Fruit fly (Drosophila melanogaster) whole organism, embryonic: ENCODE measurements around the gene CG33986.

Source experiments
- Bgb ChIP-seq: fragments of 200-800 bp; sonication (Bioruptor generic); IDR thresholded peaks from 2 replicates; pipeline ENCODE4 v1.3.6; 2022; ENCODE audit warnings: missing biosample characterization, missing genetic modification characterization; ENCODE audit not compliant: partially characterized antibody
- BtbVII ChIP-seq: fragments of 200-800 bp; sonication (Bioruptor generic); optimal IDR thresholded peaks from 3 replicates; lab custom pipeline; 2017; ENCODE audit warnings: missing biosample characterization, mild to moderate bottlenecking, missing genetic modification characterization
- CG10267 ChIP-seq: fragments of 200-800 bp; sonication (Bioruptor generic); optimal IDR thresholded peaks from 2 replicates; lab custom pipeline; 2018; ENCODE audit warnings: missing biosample characterization, mild to moderate bottlenecking, missing genetic modification characterization, moderate library complexity
- CG12071 ChIP-seq: fragments of 200-800 bp; sonication (Bioruptor generic); optimal IDR thresholded peaks from 3 replicates; lab custom pipeline; 2018; ENCODE audit warnings: missing biosample characterization, mild to moderate bottlenecking, missing genetic modification characterization
- CG12155 ChIP-seq: fragments of 200-800 bp; sonication (Bioruptor generic); optimal IDR thresholded peaks from 3 replicates; lab custom pipeline; 2016; ENCODE audit warnings: missing biosample characterization, missing genetic modification characterization
- CG12219 ChIP-seq: fragments of 200-800 bp; sonication (Bioruptor generic); optimal IDR thresholded peaks from 3 replicates; lab custom pipeline; 2018; ENCODE audit warnings: missing biosample characterization, mild to moderate bottlenecking, missing genetic modification characterization
- CG12769 ChIP-seq: fragments of 200-800 bp; sonication (Bioruptor generic); optimal IDR thresholded peaks from 2 replicates; lab custom pipeline; 2019; ENCODE audit warnings: missing biosample characterization, mild to moderate bottlenecking, missing genetic modification characterization, moderate library complexity
- CG1529 ChIP-seq: fragments of 200-800 bp; sonication (Bioruptor generic); optimal IDR thresholded peaks from 3 replicates; lab custom pipeline; 2018; ENCODE audit warnings: missing biosample characterization, missing genetic modification characterization
- CG15479 ChIP-seq: fragments of 200-800 bp; sonication (Bioruptor generic); optimal IDR thresholded peaks from 3 replicates; lab custom pipeline; 2019; ENCODE audit warnings: missing biosample characterization, mild to moderate bottlenecking, missing genetic modification characterization, moderate library complexity
- CG15601 ChIP-seq: fragments of 200-800 bp; sonication (Bioruptor generic); optimal IDR thresholded peaks from 3 replicates; lab custom pipeline; 2019; ENCODE audit warnings: missing biosample characterization, mild to moderate bottlenecking, missing genetic modification characterization, moderate library complexity
- CG1603 ChIP-seq: fragments of 200-800 bp; sonication (Bioruptor generic); optimal IDR thresholded peaks from 2 replicates; lab custom pipeline; 2019; ENCODE audit warnings: missing biosample characterization, mild to moderate bottlenecking, missing genetic modification characterization, moderate library complexity
- CG17568 ChIP-seq: fragments of 200-800 bp; sonication (Bioruptor generic); optimal IDR thresholded peaks from 2 replicates; lab custom pipeline; 2018; ENCODE audit warnings: missing biosample characterization, mild to moderate bottlenecking, missing genetic modification characterization, moderate library complexity
- CG2120 ChIP-seq: fragments of 200-800 bp; sonication (Bioruptor generic); optimal IDR thresholded peaks from 3 replicates; lab custom pipeline; 2016; ENCODE audit warnings: missing biosample characterization, missing genetic modification characterization
- CG2712 ChIP-seq: fragments of 200-800 bp; optimal IDR thresholded peaks from 3 replicates; lab custom pipeline; 2019; ENCODE audit warnings: missing biosample characterization, mild to moderate bottlenecking, missing genetic modification characterization, moderate library complexity
- CG2875 ChIP-seq: fragments of 200-800 bp; sonication (Bioruptor generic); optimal IDR thresholded peaks from 2 replicates; lab custom pipeline; 2017; ENCODE audit warnings: missing biosample characterization, mild to moderate bottlenecking, missing genetic modification characterization, missing genetic modification reagents
- CG32772 ChIP-seq: fragments of 200-800 bp; sonication (Bioruptor generic); IDR thresholded peaks from 2 replicates; pipeline ENCODE4 v1.3.6; 2022; ENCODE audit warnings: missing biosample characterization, missing genetic modification characterization
- CG34224 ChIP-seq: fragments of 200-800 bp; sonication (Bioruptor generic); IDR thresholded peaks from 3 replicates; pipeline ENCODE4 v1.3.6; 2022; ENCODE audit warnings: missing biosample characterization, missing genetic modification characterization; ENCODE audit not compliant: partially characterized antibody
- CG34422 ChIP-seq: fragments of 200-800 bp; sonication (Bioruptor generic); IDR thresholded peaks from 3 replicates; pipeline ENCODE4 v1.3.6; 2022; ENCODE audit warnings: missing biosample characterization, missing genetic modification characterization
- CG4328 ChIP-seq: fragments of 200-800 bp; sonication (Bioruptor generic); optimal IDR thresholded peaks from 3 replicates; lab custom pipeline; 2017; ENCODE audit warnings: missing biosample characterization, missing genetic modification reagents, missing genetic modification characterization
- CG4617 ChIP-seq: fragments of 200-800 bp; sonication (Bioruptor generic); optimal IDR thresholded peaks from 3 replicates; lab custom pipeline; 2016; ENCODE audit warnings: missing biosample characterization, missing genetic modification characterization, borderline replicate concordance
- CG6654 ChIP-seq: fragments of 200-800 bp; sonication (Bioruptor generic); optimal IDR thresholded peaks from 2 replicates; lab custom pipeline; 2017; ENCODE audit warnings: missing biosample characterization, mild to moderate bottlenecking, missing genetic modification characterization
- CG6765 ChIP-seq: fragments of 200-800 bp; sonication (Bioruptor generic); optimal IDR thresholded peaks from 3 replicates; lab custom pipeline; 2017; ENCODE audit warnings: missing biosample characterization, mild to moderate bottlenecking, missing genetic modification characterization
- CG7963 ChIP-seq: fragments of 200-800 bp; sonication (Bioruptor generic); IDR thresholded peaks from 3 replicates; pipeline ENCODE4 v1.3.6; 2022; ENCODE audit warnings: missing biosample characterization, missing genetic modification characterization; ENCODE audit not compliant: partially characterized antibody
- CrebB ChIP-seq: fragments of 200-800 bp; sonication (Bioruptor generic); optimal IDR thresholded peaks from 3 replicates; lab custom pipeline; 2018; ENCODE audit warnings: missing biosample characterization, mild to moderate bottlenecking, missing genetic modification characterization
- Dbx ChIP-seq: fragments of 200-800 bp; sonication (Bioruptor generic); IDR thresholded peaks from 3 replicates; pipeline ENCODE4 v1.3.6; 2022; ENCODE audit warnings: missing biosample characterization, missing genetic modification characterization
- E2f2 ChIP-seq: fragments of 200-800 bp; sonication (Bioruptor generic); IDR thresholded peaks from 2 replicates; pipeline ENCODE4 v1.3.6; 2022; ENCODE audit warnings: missing biosample characterization, missing genetic modification characterization
- Fer1 ChIP-seq: fragments of 200-800 bp; sonication (Bioruptor generic); optimal IDR thresholded peaks from 2 replicates; lab custom pipeline; 2017; ENCODE audit warnings: missing biosample characterization, mild to moderate bottlenecking, missing genetic modification characterization
- MBD-R2 ChIP-seq: fragments of 200-800 bp; sonication (Bioruptor generic); IDR thresholded peaks from 2 replicates; pipeline ENCODE4 v1.3.6; 2022; ENCODE audit warnings: missing biosample characterization, missing genetic modification characterization
- MESR4 ChIP-seq: fragments of 200-800 bp; sonication (Bioruptor generic); optimal IDR thresholded peaks from 2 replicates; lab custom pipeline; 2018; ENCODE audit warnings: missing biosample characterization, mild to moderate bottlenecking, missing genetic modification characterization, moderate library complexity
- Mad ChIP-seq: fragments of 200-800 bp; sonication (Bioruptor generic); optimal IDR thresholded peaks from 2 replicates; lab custom pipeline; 2016; ENCODE audit warnings: missing biosample characterization, missing genetic modification characterization
- Myb ChIP-seq: fragments of 200-800 bp; sonication (Bioruptor generic); optimal IDR thresholded peaks from 2 replicates; lab custom pipeline; 2016; ENCODE audit warnings: missing biosample characterization, missing genetic modification characterization
- Nf-YB ChIP-seq: fragments of 200-800 bp; sonication (Bioruptor generic); optimal IDR thresholded peaks from 3 replicates; lab custom pipeline; 2019; ENCODE audit warnings: missing biosample characterization, mild to moderate bottlenecking, missing genetic modification characterization, moderate library complexity
- NfI ChIP-seq: fragments of 200-800 bp; sonication (Bioruptor generic); optimal IDR thresholded peaks from 3 replicates; lab custom pipeline; 2018; ENCODE audit warnings: missing biosample characterization, mild to moderate bottlenecking, missing genetic modification characterization, moderate library complexity
- Rfx ChIP-seq: fragments of 200-800 bp; sonication (Bioruptor generic); IDR thresholded peaks from 2 replicates; pipeline ENCODE4 v1.3.6; 2022; ENCODE audit warnings: missing biosample characterization, missing genetic modification characterization
- Rx ChIP-seq: fragments of 200-800 bp; sonication (Bioruptor generic); IDR thresholded peaks from 2 replicates; pipeline ENCODE4 v1.3.6; 2022; ENCODE audit warnings: missing biosample characterization, missing genetic modification characterization
- Side ChIP-seq: fragments of 200-800 bp; sonication (Bioruptor generic); optimal IDR thresholded peaks from 2 replicates; lab custom pipeline; 2016; ENCODE audit warnings: missing biosample characterization, missing genetic modification characterization
- Sry-δ ChIP-seq: fragments of 200-800 bp; sonication (Bioruptor generic); optimal IDR thresholded peaks from 2 replicates; lab custom pipeline; 2016; ENCODE audit warnings: missing biosample characterization, missing genetic modification characterization
- cato ChIP-seq: fragments of 200-800 bp; sonication (Bioruptor generic); optimal IDR thresholded peaks from 2 replicates; lab custom pipeline; 2016; ENCODE audit warnings: missing biosample characterization, missing genetic modification characterization, borderline replicate concordance
- chinmo ChIP-seq: fragments of 200-800 bp; sonication (Bioruptor generic); IDR thresholded peaks from 4 replicates; pipeline ENCODE4 v1.3.6; 2022; ENCODE audit warnings: missing biosample characterization, missing genetic modification characterization; ENCODE audit not compliant: partially characterized antibody
- emc ChIP-seq: fragments of 200-800 bp; sonication (Bioruptor generic); optimal IDR thresholded peaks from 2 replicates; lab custom pipeline; 2016; ENCODE audit warnings: missing biosample characterization, missing genetic modification characterization
- eyg ChIP-seq: fragments of 200-800 bp; sonication (Bioruptor generic); optimal IDR thresholded peaks from 3 replicates; lab custom pipeline; 2016; ENCODE audit warnings: missing biosample characterization, missing genetic modification characterization
- kni ChIP-seq: fragments of 200-800 bp; sonication (Bioruptor generic); optimal IDR thresholded peaks from 3 replicates; lab custom pipeline; 2017; ENCODE audit warnings: mild to moderate bottlenecking, missing biosample characterization, missing genetic modification reagents, missing genetic modification characterization
- nmo ChIP-seq: fragments of 200-800 bp; sonication (Bioruptor generic); optimal IDR thresholded peaks from 2 replicates; lab custom pipeline; 2018; ENCODE audit warnings: missing biosample characterization, mild to moderate bottlenecking, missing genetic modification characterization, moderate library complexity
- odd ChIP-seq: fragments of 200-800 bp; sonication (Bioruptor generic); optimal IDR thresholded peaks from 2 replicates; lab custom pipeline; 2017; ENCODE audit warnings: missing biosample characterization, mild to moderate bottlenecking, missing genetic modification characterization
- sna ChIP-seq: fragments of 200-800 bp; sonication (Bioruptor generic); IDR thresholded peaks from 2 replicates; pipeline ENCODE4 v1.3.6; 2022; ENCODE audit warnings: missing biosample characterization, missing genetic modification characterization; ENCODE audit not compliant: partially characterized antibody
- stwl ChIP-seq: fragments of 200-800 bp; sonication (Bioruptor generic); optimal IDR thresholded peaks from 3 replicates; lab custom pipeline; 2018; ENCODE audit warnings: missing biosample characterization, mild to moderate bottlenecking, missing genetic modification characterization, moderate library complexity
- unc-4 ChIP-seq: fragments of 200-800 bp; sonication (Bioruptor generic); IDR thresholded peaks from 2 replicates; pipeline ENCODE4 v1.3.6; 2022; ENCODE audit warnings: missing biosample characterization, missing genetic modification characterization; ENCODE audit not compliant: partially characterized antibody
- vnd ChIP-seq: fragments of 200-800 bp; sonication (Bioruptor generic); IDR thresholded peaks from 3 replicates; pipeline ENCODE4 v1.3.6; 2022; ENCODE audit warnings: missing biosample characterization, missing genetic modification characterization; ENCODE audit not compliant: partially characterized antibody

Gene CG33986

dm6 chr3L:15553993-15554644 is 29.1 kb upstream of the CG33986 start, which contains the start of gene AGO2 (continued):
- TF ChIP-seq odd (GFP tag; lab: Kevin White, UChicago) (peak; percentile 20), CrebB (tag; lab: Kevin White, UChicago) (peak; percentile 30), E2f2 (GFP tag; lab: Robert Waterston, UW) (peak; percentile 94), CG4617 (GFP tag; lab: Kevin White, UChicago) (peak; percentile 93), CG34422 (GFP tag; lab: Robert Waterston, UW) (peak; percentile 76; the same call in 1 of the 3 replicates), CG4328 (GFP tag; lab: Kevin White, UChicago) (no peak), CG1529 (no peak), chinmo (peak; percentile 95; the same call in 2 of the 4 replicates), sna (GFP tag; lab: Robert Waterston, UW) (peak; percentile 60), BtbVII (GFP tag; lab: Kevin White, UChicago) (peak; percentile 9), kni (GFP tag; lab: Kevin White, UChicago) (peak; percentile 61), Rfx (no peak), CG12155 (no peak), Sry-δ (GFP tag; lab: Kevin White, UChicago) (peak; percentile 95), Rx (no peak), eyg (peak; percentile 0), CG6654 (GFP tag; lab: Kevin White, UChicago) (no peak), CG15601 (tag; lab: Kevin White, UChicago) (peak; percentile 17), CG12769 (tag; lab: Kevin White, UChicago) (no peak), vnd (peak; percentile 62; the same call in 1 of the 3 replicates), CG15479 (GFP tag; lab: Kevin White, UChicago) (no peak), CG2120 (peak; percentile 11), Fer1 (peak; percentile 13), NfI (no peak), unc-4 (GFP tag; lab: Robert Waterston, UW) (peak; percentile 58), Myb (GFP tag; lab: Kevin White, UChicago) (peak; percentile 26), Mad (GFP tag; lab: Kevin White, UChicago) (no peak), MESR4 (GFP tag; lab: Kevin White, UChicago) (peak; percentile 99), cato (GFP tag; lab: Kevin White, UChicago) (no peak), nmo (GFP tag; lab: Kevin White, UChicago) (peak; percentile 18), stwl (tag; lab: Kevin White, UChicago) (peak; percentile 55), CG6765 (peak; percentile 24), CG10267 (tag; lab: Kevin White, UChicago) (peak; percentile 41), Dbx (0 out of 3 replicates have a peak, but pooled peaks have one; percentile 34), Bgb (GFP tag; lab: Robert Waterston, UW) (peak; percentile 82), CG1603 (peak; percentile 3), CG12071 (GFP tag; lab: Kevin White, UChicago) (no peak), Nf-YB (no peak), CG12219 (GFP tag; lab: Kevin White, UChicago) (no peak), CG2712 (tag; lab: Kevin White, UChicago) (peak; percentile 6), CG34224 (GFP tag; lab: Robert Waterston, UW) (peak; percentile 83), CG2875 (GFP tag; lab: Kevin White, UChicago) (no peak), CG17568 (peak; percentile 61), CG32772 (GFP tag; lab: Robert Waterston, UW) (no peak), emc (GFP tag; lab: Kevin White, UChicago) (no peak), CG7963 (peak; percentile 64; the same call in 2 of the 3 replicates), Side (GFP tag; lab: Kevin White, UChicago) (peak; percentile 51), MBD-R2 (peak; percentile 24; the same call in 1 of the 2 replicates)
